Fruit fly (Drosophila melanogaster): ENCODE data around the gene Lsd-2.

Gene Lsd-2

dm6 chrX:15120116-15120515, 44.1 kb upstream of the Lsd-2 start (continued):
- no peak for TF ChIP-seq so (GFP tag; IDR thresholded peaks at IDR 0.05)
- no peak for TF ChIP-seq CG4424 (GFP tag; optimal IDR thresholded peaks at IDR 0.05)
- TF ChIP-seq Dfd (GFP tag; optimal IDR thresholded peaks at IDR 0.05) = no peak
- no peak for TF ChIP-seq CG15601 (tag; optimal IDR thresholded peaks at IDR 0.05)
- no peak for TF ChIP-seq stwl (tag; optimal IDR thresholded peaks at IDR 0.05)
- TF ChIP-seq oc (tag; optimal IDR thresholded peaks at IDR 0.05) = no peak
- TF ChIP-seq CG4404 (GFP tag; IDR thresholded peaks at IDR 0.05) = peak; percentile 54
- no peak for TF ChIP-seq chn (GFP tag; optimal IDR thresholded peaks at IDR 0.05)
- peak; percentile 28 for TF ChIP-seq Sox100B (GFP tag; optimal IDR thresholded peaks at IDR 0.05)
- TF ChIP-seq repo (GFP tag; optimal IDR thresholded peaks at IDR 0.05) = no peak
- no peak for TF ChIP-seq CG13775 (GFP tag; optimal IDR thresholded peaks at IDR 0.05)
- no peak for TF ChIP-seq nerfin-1 (tag; optimal IDR thresholded peaks at IDR 0.05)
- TF ChIP-seq CG18599 (GFP tag; optimal IDR thresholded peaks at IDR 0.05) = peak; percentile 54
- no peak for TF ChIP-seq pzg (GFP tag; optimal IDR thresholded peaks at IDR 0.05)
- TF ChIP-seq CG10267 (tag; optimal IDR thresholded peaks at IDR 0.05) = no peak
- no peak for TF ChIP-seq pita (GFP tag; optimal IDR thresholded peaks at IDR 0.05)
- no peak for TF ChIP-seq NC2α (GFP tag; optimal IDR thresholded peaks at IDR 0.05)
- no peak for TF ChIP-seq CG3838 (GFP tag; optimal IDR thresholded peaks at IDR 0.05)
- TF ChIP-seq Awh (GFP tag; IDR thresholded peaks at IDR 0.05) = no peak
- TF ChIP-seq Usf (GFP tag; optimal IDR thresholded peaks at IDR 0.05) = no peak
- TF ChIP-seq schlank (tag; optimal IDR thresholded peaks at IDR 0.05) = peak; percentile 62
- TF ChIP-seq slbo (GFP tag; IDR thresholded peaks at IDR 0.05) = peak; percentile 76
- TF ChIP-seq eyg (GFP tag; optimal IDR thresholded peaks at IDR 0.05) = no peak
- TF ChIP-seq croc (GFP tag; conservative IDR thresholded peaks at IDR 0.05) = no peak
- no peak for TF ChIP-seq TFAM (GFP tag; optimal IDR thresholded peaks at IDR 0.05)
- no peak for TF ChIP-seq CG18764 (GFP tag; optimal IDR thresholded peaks at IDR 0.05)
- no peak for TF ChIP-seq CG10959 (GFP tag; IDR thresholded peaks at IDR 0.05)
- 0 out of 2 replicates have a peak, but pooled peaks have one; percentile 26 for TF ChIP-seq Adf1 (GFP tag; IDR thresholded peaks at IDR 0.05)
- no peak for TF ChIP-seq Rx (GFP tag; IDR thresholded peaks at IDR 0.05)
- TF ChIP-seq CG12744 (GFP tag; optimal IDR thresholded peaks at IDR 0.05) = no peak
- TF ChIP-seq run (tag; optimal IDR thresholded peaks at IDR 0.05) = peak; percentile 18
- peak; percentile 6 for TF ChIP-seq CrebB (tag; optimal IDR thresholded peaks at IDR 0.05)
- TF ChIP-seq HLH4C (GFP tag; IDR thresholded peaks at IDR 0.05; ENCODE audit: partially characterized antibody) = no peak
- TF ChIP-seq CG14441 (GFP tag; IDR thresholded peaks at IDR 0.05) = peak; percentile 27; the same call in 1 of the 2 replicates
- no peak for TF ChIP-seq CG6254 (GFP tag; optimal IDR thresholded peaks at IDR 0.05)
- TF ChIP-seq ap (GFP tag; IDR thresholded peaks at IDR 0.05) = no peak
- TF ChIP-seq phol (tag; optimal IDR thresholded peaks at IDR 0.05) = no peak
- peak; percentile 21 to 26 for TF ChIP-seq Pdp1 (GFP tag; optimal IDR thresholded peaks at IDR 0.05)
- no peak for TF ChIP-seq CG2129 (GFP tag; IDR thresholded peaks at IDR 0.05; ENCODE audit: partially characterized antibody)
- no peak for TF ChIP-seq CG9797 (GFP tag; optimal IDR thresholded peaks at IDR 0.05)
- no peak for TF ChIP-seq Hr78 (GFP tag; optimal IDR thresholded peaks at IDR 0.05)
- TF ChIP-seq CG15011 (GFP tag; optimal IDR thresholded peaks at IDR 0.05) = peak; percentile 31
- TF ChIP-seq CG9609 (GFP tag; optimal IDR thresholded peaks at IDR 0.05) = no peak
- TF ChIP-seq fru (optimal IDR thresholded peaks at IDR 0.05) = no peak
- TF ChIP-seq tap (tag; optimal IDR thresholded peaks at IDR 0.05) = peak; percentile 23
- peak; percentile 65 for TF ChIP-seq CG3281 (GFP tag; optimal IDR thresholded peaks at IDR 0.05)
- TF ChIP-seq NC2β (GFP tag; optimal IDR thresholded peaks at IDR 0.05) = no peak
- no peak for TF ChIP-seq stc (GFP tag; IDR thresholded peaks at IDR 0.05)
- no peak for TF ChIP-seq CG15479 (GFP tag; optimal IDR thresholded peaks at IDR 0.05)
- no peak for TF ChIP-seq onecut (GFP tag; IDR thresholded peaks at IDR 0.05)
- no peak for TF ChIP-seq hbn (GFP tag; IDR thresholded peaks at IDR 0.05; ENCODE audit: partially characterized antibody)
- no peak for TF ChIP-seq ftz-f1 (GFP tag; optimal IDR thresholded peaks at IDR 0.05)
